Fruit fly (Drosophila melanogaster) whole organism, embryonic: ENCODE results near the gene CG43938.
A peak's percentile ranks its signal among the peaks of the same experiment; 100 is the strongest.

Experiments used
- Abd-B ChIP-seq: fragments of 200-800 bp; sonication (Bioruptor generic); optimal IDR thresholded peaks from 2 replicates; lab custom pipeline; 2018; ENCODE audit warnings: missing biosample characterization, mild to moderate bottlenecking, missing genetic modification characterization, moderate library complexity
- Adf1 ChIP-seq: fragments of 200-800 bp; sonication (Bioruptor generic); IDR thresholded peaks from 2 replicates; pipeline ENCODE4 v1.3.6; 2022; ENCODE audit warnings: missing biosample characterization, missing genetic modification characterization
- Blimp-1 ChIP-seq: fragments of 200-800 bp; sonication (Bioruptor generic); optimal IDR thresholded peaks from 3 replicates; lab custom pipeline; 2018; ENCODE audit warnings: missing biosample characterization, missing genetic modification characterization, mild to moderate bottlenecking, moderate library complexity, missing genetic modification reagents
- CG12942 ChIP-seq: fragments of 200-800 bp; sonication (Bioruptor generic); optimal IDR thresholded peaks from 3 replicates; lab custom pipeline; 2016; ENCODE audit warnings: missing biosample characterization, missing genetic modification characterization
- CG13775 ChIP-seq: fragments of 200-800 bp; sonication (Bioruptor generic); optimal IDR thresholded peaks from 3 replicates; lab custom pipeline; 2017; ENCODE audit warnings: missing biosample characterization, mild to moderate bottlenecking, missing genetic modification characterization
- CG15514 ChIP-seq: fragments of 200-800 bp; sonication (Bioruptor generic); optimal IDR thresholded peaks from 3 replicates; lab custom pipeline; 2017; ENCODE audit warnings: missing biosample characterization, missing genetic modification characterization, mild to moderate bottlenecking, moderate library complexity, missing genetic modification reagents
- CG15696 ChIP-seq: fragments of 200-800 bp; sonication (Bioruptor generic); optimal IDR thresholded peaks from 2 replicates; lab custom pipeline; 2019; ENCODE audit warnings: missing biosample characterization, mild to moderate bottlenecking, missing genetic modification characterization, moderate library complexity
- CG1603 ChIP-seq: fragments of 200-800 bp; sonication (Bioruptor generic); optimal IDR thresholded peaks from 2 replicates; lab custom pipeline; 2019; ENCODE audit warnings: missing biosample characterization, mild to moderate bottlenecking, missing genetic modification characterization, moderate library complexity
- CG1647 ChIP-seq: fragments of 200-800 bp; sonication (Bioruptor generic); optimal IDR thresholded peaks from 3 replicates; lab custom pipeline; 2016; ENCODE audit warnings: missing biosample characterization, missing genetic modification characterization
- CG16813 ChIP-seq: fragments of 200-800 bp; sonication (Bioruptor generic); IDR thresholded peaks from 3 replicates; pipeline ENCODE4 v1.3.6; 2022; ENCODE audit warnings: missing biosample characterization, missing genetic modification characterization; ENCODE audit not compliant: partially characterized antibody
- CG17328 ChIP-seq: fragments of 200-800 bp; sonication (Bioruptor generic); IDR thresholded peaks from 2 replicates; pipeline ENCODE4 v1.3.6; 2022; ENCODE audit warnings: missing biosample characterization, missing genetic modification characterization
- CG17359 ChIP-seq: fragments of 200-800 bp; sonication (Bioruptor generic); optimal IDR thresholded peaks from 3 replicates; lab custom pipeline; 2018; ENCODE audit warnings: missing biosample characterization, mild to moderate bottlenecking, missing genetic modification characterization, moderate library complexity
- CG32767 ChIP-seq: fragments of 200-800 bp; sonication (Bioruptor generic); IDR thresholded peaks from 2 replicates; pipeline ENCODE4 v1.3.6; 2022; ENCODE audit warnings: missing biosample characterization, missing genetic modification characterization
- CG3838 ChIP-seq: fragments of 200-800 bp; sonication (Bioruptor generic); optimal IDR thresholded peaks from 3 replicates; lab custom pipeline; 2016; ENCODE audit warnings: missing biosample characterization, missing genetic modification characterization
- CG5953 ChIP-seq: fragments of 200-800 bp; sonication (Bioruptor generic); IDR thresholded peaks from 2 replicates; pipeline ENCODE4 v1.3.6; 2022; ENCODE audit warnings: missing biosample characterization, missing genetic modification characterization
- CG6765 ChIP-seq: fragments of 200-800 bp; sonication (Bioruptor generic); optimal IDR thresholded peaks from 3 replicates; lab custom pipeline; 2017; ENCODE audit warnings: missing biosample characterization, mild to moderate bottlenecking, missing genetic modification characterization
- CG7786 ChIP-seq: fragments of 200-800 bp; sonication (Bioruptor generic); optimal IDR thresholded peaks from 2 replicates; lab custom pipeline; 2016; ENCODE audit warnings: missing biosample characterization, missing genetic modification characterization
- D19A ChIP-seq: fragments of 200-800 bp; optimal IDR thresholded peaks from 3 replicates; lab custom pipeline; 2019; ENCODE audit warnings: missing biosample characterization, mild to moderate bottlenecking, missing genetic modification characterization, moderate library complexity
- Drgx ChIP-seq: fragments of 200-800 bp; sonication (Bioruptor generic); IDR thresholded peaks from 2 replicates; pipeline ENCODE4 v1.3.6; 2022; ENCODE audit warnings: missing biosample characterization, missing genetic modification characterization
- E2f1 ChIP-seq: fragments of 200-800 bp; sonication (Bioruptor generic); IDR thresholded peaks from 2 replicates; pipeline ENCODE4 v1.3.6; 2022; ENCODE audit warnings: missing biosample characterization, missing genetic modification characterization
- Ets65A ChIP-seq: fragments of 200-800 bp; sonication (Bioruptor generic); peaks from one replicate; lab custom pipeline; 2016; ENCODE audit warnings: missing biosample characterization, missing genetic modification characterization
- Hr51 ChIP-seq, 2 experiments: fragments of 200-800 bp; sonication (Bioruptor generic); optimal IDR thresholded peaks; 2 replicates in 1 of 2; 3 replicates in 1 of 2; lab custom pipeline; 2016 to 2018; ENCODE audit warnings: missing biosample characterization in 2 of 2, missing genetic modification characterization in 2 of 2, mild to moderate bottlenecking in 1 of 2, moderate library complexity in 1 of 2
- NfI ChIP-seq: fragments of 200-800 bp; sonication (Bioruptor generic); optimal IDR thresholded peaks from 3 replicates; lab custom pipeline; 2018; ENCODE audit warnings: missing biosample characterization, mild to moderate bottlenecking, missing genetic modification characterization, moderate library complexity
- Pdp1 ChIP-seq, 2 experiments: fragments of 200-800 bp; sonication (Bioruptor generic); optimal IDR thresholded peaks; 3 replicates each; lab custom pipeline; 2016; ENCODE audit warnings: missing biosample characterization in 2 of 2, missing genetic modification characterization in 2 of 2, mild to moderate bottlenecking in 1 of 2, moderate library complexity in 1 of 2
- Rx ChIP-seq: fragments of 200-800 bp; sonication (Bioruptor generic); IDR thresholded peaks from 2 replicates; pipeline ENCODE4 v1.3.6; 2022; ENCODE audit warnings: missing biosample characterization, missing genetic modification characterization
- Sox102F ChIP-seq: fragments of 200-800 bp; sonication (Bioruptor generic); optimal IDR thresholded peaks from 2 replicates; lab custom pipeline; 2018; ENCODE audit warnings: missing biosample characterization, mild to moderate bottlenecking, missing genetic modification characterization, moderate library complexity
- Trl ChIP-seq, 3 experiments: fragments of >200 bp in 2 of 3; fragments of 200-800 bp in 1 of 3; sonication (Bioruptor generic) in 1 of 3; optimal IDR thresholded peaks; 2 replicates in 1 of 3; 3 replicates in 2 of 3; lab custom pipeline; 2016 to 2017; ENCODE audit warnings: missing biosample characterization in 1 of 3, missing genetic modification characterization in 1 of 3
- aop ChIP-seq: fragments of 200-800 bp; sonication (Bioruptor generic); IDR thresholded peaks from 2 replicates; pipeline ENCODE4 v1.3.6; 2022; ENCODE audit warnings: missing biosample characterization, missing genetic modification characterization
- ara ChIP-seq: fragments of 200-800 bp; sonication (Bioruptor generic); IDR thresholded peaks from 2 replicates; pipeline ENCODE4 v1.3.6; 2022; ENCODE audit warnings: missing biosample characterization, missing genetic modification characterization
- cg ChIP-seq: fragments of 200-800 bp; sonication (Bioruptor generic); optimal IDR thresholded peaks from 3 replicates; lab custom pipeline; 2019; ENCODE audit warnings: missing biosample characterization, mild to moderate bottlenecking, missing genetic modification characterization, moderate library complexity
- ci ChIP-seq: fragments of 200-800 bp; sonication (Bioruptor generic); IDR thresholded peaks from 3 replicates; pipeline ENCODE4 v1.3.6; 2022; ENCODE audit warnings: missing biosample characterization, missing genetic modification characterization
- dmrt99B ChIP-seq: fragments of 200-800 bp; sonication (Bioruptor generic); optimal IDR thresholded peaks from 2 replicates; lab custom pipeline; 2018; ENCODE audit warnings: missing biosample characterization, mild to moderate bottlenecking, missing genetic modification characterization, moderate library complexity
- fd102C ChIP-seq: fragments of 200-800 bp; sonication (Bioruptor generic); optimal IDR thresholded peaks from 2 replicates; lab custom pipeline; 2018; ENCODE audit warnings: missing biosample characterization, mild to moderate bottlenecking, missing genetic modification characterization, moderate library complexity
- gem ChIP-seq: fragments of 200-800 bp; sonication (Bioruptor generic); optimal IDR thresholded peaks from 2 replicates; lab custom pipeline; 2019; ENCODE audit warnings: missing biosample characterization, mild to moderate bottlenecking, missing genetic modification characterization, moderate library complexity
- knrl ChIP-seq: fragments of 200-800 bp; sonication (Bioruptor generic); IDR thresholded peaks from 3 replicates; pipeline ENCODE4 v1.3.6; 2022; ENCODE audit warnings: missing biosample characterization, missing genetic modification characterization; ENCODE audit not compliant: partially characterized antibody
- lab ChIP-seq: fragments of 200-800 bp; sonication (Bioruptor generic); optimal IDR thresholded peaks from 3 replicates; lab custom pipeline; 2017; ENCODE audit warnings: missing biosample characterization, missing genetic modification characterization, mild to moderate bottlenecking, moderate library complexity, missing genetic modification reagents
- otp ChIP-seq: fragments of 200-800 bp; sonication (Bioruptor generic); IDR thresholded peaks from 3 replicates; pipeline ENCODE4, ENCODE4 v1.3.6; 2022; ENCODE audit warnings: missing biosample characterization, missing genetic modification characterization
- phol ChIP-seq: fragments of 200-800 bp; sonication (Bioruptor generic); optimal IDR thresholded peaks from 3 replicates; lab custom pipeline; 2018; ENCODE audit warnings: missing biosample characterization, mild to moderate bottlenecking, missing genetic modification characterization, moderate library complexity
- sqz ChIP-seq: fragments of 200-800 bp; sonication (Bioruptor generic); optimal IDR thresholded peaks from 3 replicates; lab custom pipeline; 2018; ENCODE audit warnings: missing biosample characterization, mild to moderate bottlenecking, missing genetic modification characterization
- sr ChIP-seq: fragments of 200-800 bp; sonication (Bioruptor generic); IDR thresholded peaks from 3 replicates; pipeline ENCODE4 v1.3.6; 2022; ENCODE audit warnings: missing biosample characterization, missing genetic modification characterization
- stwl ChIP-seq: fragments of 200-800 bp; sonication (Bioruptor generic); optimal IDR thresholded peaks from 3 replicates; lab custom pipeline; 2018; ENCODE audit warnings: missing biosample characterization, mild to moderate bottlenecking, missing genetic modification characterization, moderate library complexity
- vvl ChIP-seq: fragments of 200-800 bp; sonication (Bioruptor generic); IDR thresholded peaks from 2 replicates; pipeline ENCODE4 v1.3.6; 2022; ENCODE audit warnings: missing biosample characterization, missing genetic modification characterization
- zen2 ChIP-seq: fragments of 200-800 bp; sonication (Bioruptor generic); IDR thresholded peaks from 3 replicates; pipeline ENCODE4 v1.3.6; 2022; ENCODE audit warnings: missing biosample characterization, missing genetic modification characterization; ENCODE audit not compliant: partially characterized antibody
- zf30C ChIP-seq: fragments of 200-800 bp; sonication (Bioruptor generic); optimal IDR thresholded peaks from 3 replicates; lab custom pipeline; 2018; ENCODE audit warnings: missing biosample characterization, mild to moderate bottlenecking, missing genetic modification characterization

CG43938 gene

DNA sequence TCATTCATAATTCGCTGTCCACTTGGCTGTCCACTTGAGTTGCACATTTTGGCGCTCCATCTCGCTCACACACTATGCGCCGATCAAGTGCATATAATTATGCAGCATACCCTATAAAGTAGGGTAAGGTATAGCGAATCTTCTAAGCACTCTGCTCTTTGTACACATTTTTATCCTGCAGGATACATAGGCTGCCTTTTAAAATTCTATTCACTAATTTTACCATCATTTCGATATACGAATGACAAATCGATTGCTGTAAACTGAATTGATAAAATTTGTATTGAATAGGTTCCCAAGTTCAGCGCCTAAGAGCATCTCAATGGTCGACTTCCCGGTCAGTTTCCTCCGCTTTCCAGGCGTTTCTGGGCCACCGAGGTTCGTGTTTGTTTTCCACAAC lies 8.4 kb upstream of the CG43938 start:
- TF ChIP-seq Hr51 (GFP tag; optimal IDR thresholded peaks at IDR 0.05; lab: Kevin White, UChicago) (peak in 1 of 2 experiments; percentile 33), CG17359 (tag; lab: Kevin White, UChicago) (peak; percentile 15), Sox102F (GFP tag; lab: Kevin White, UChicago) (peak; percentile 50), gem (tag; lab: Kevin White, UChicago) (peak; percentile 0), phol (peak; percentile 10), CG16813 (GFP tag; lab: Robert Waterston, UW) (no peak), Ets65A (GFP tag; lab: Kevin White, UChicago) (peak; percentile 11), dmrt99B (tag; lab: Kevin White, UChicago) (peak; percentile 50), Abd-B (GFP tag; lab: Kevin White, UChicago) (no peak), Rx (no peak), sqz (GFP tag; lab: Kevin White, UChicago) (no peak), otp (no peak), D19A (tag; lab: Kevin White, UChicago) (peak; percentile 60), CG1603 (tag; lab: Kevin White, UChicago) (peak; percentile 12), Drgx (GFP tag; lab: Robert Waterston, UW) (peak; percentile 38; the same call in 1 of the 2 replicates), lab (GFP tag; lab: Kevin White, UChicago) (no peak)

DNA sequence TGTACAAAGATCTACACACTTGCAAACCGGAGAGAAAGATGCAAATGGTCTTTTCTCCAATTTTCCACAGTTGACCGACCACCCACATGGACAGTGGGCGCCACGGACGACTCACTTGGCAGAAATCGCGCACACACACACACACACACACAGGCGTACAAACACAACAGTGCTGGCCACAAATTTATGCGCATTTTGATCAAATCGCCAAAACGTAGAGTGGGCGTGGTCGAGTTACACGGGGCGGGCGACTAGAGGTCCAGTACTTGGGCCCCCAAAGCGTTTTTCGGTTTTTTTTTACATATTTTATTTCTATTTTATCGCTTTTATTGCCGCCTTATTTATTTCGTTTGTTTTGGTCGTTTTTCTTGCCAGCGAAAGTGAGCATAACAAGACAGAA lies 2.9 kb upstream of the CG43938 start:
- TF ChIP-seq aop (GFP tag; lab: Robert Waterston, UW) (0 out of 2 replicates have a peak, but pooled peaks have one; percentile 17), CG17328 (GFP tag; lab: Robert Waterston, UW) (no peak), vvl (GFP tag; lab: Robert Waterston, UW) (peak; percentile 70), ci (GFP tag; lab: Robert Waterston, UW) (peak; percentile 47; the same call in 1 of the 3 replicates), CG15514 (GFP tag; lab: Kevin White, UChicago) (no peak), cg (GFP tag; lab: Kevin White, UChicago) (peak; percentile 22), CG7786 (GFP tag; lab: Kevin White, UChicago) (no peak), ara (GFP tag; lab: Robert Waterston, UW) (no peak), CG12942 (GFP tag; lab: Kevin White, UChicago) (no peak), otp (peak; percentile 6; the same call in 1 of the 3 replicates), sr (GFP tag; lab: Robert Waterston, UW) (0 out of 3 replicates have a peak, but pooled peaks have one; percentile 60), knrl (GFP tag; lab: Robert Waterston, UW) (no peak), zen2 (no peak), CG5953 (GFP tag; lab: Robert Waterston, UW) (peak; percentile 35; the same call in 1 of the 2 replicates), CG3838 (GFP tag; lab: Kevin White, UChicago) (no peak), Adf1 (no peak), CG13775 (GFP tag; lab: Kevin White, UChicago) (no peak), NfI (no peak), Hr51 (GFP tag; optimal IDR thresholded peaks at IDR 0.05; lab: Kevin White, UChicago) (no peak), zf30C (no peak), Blimp-1 (GFP tag; lab: Kevin White, UChicago) (peak; percentile 30), Trl (optimal IDR thresholded peaks at IDR 0.05; lab: Kevin White, UChicago) (no peak), Trl (GFP tag; optimal IDR thresholded peaks at IDR 0.05; lab: Kevin White, UChicago) (no peak), CG1647 (GFP tag; lab: Kevin White, UChicago) (no peak), CG32767 (GFP tag; lab: Robert Waterston, UW) (no peak), stwl (no peak), Pdp1 (GFP tag; optimal IDR thresholded peaks at IDR 0.05; lab: Kevin White, UChicago) (no peak), CG15696 (tag; lab: Kevin White, UChicago) (no peak), CG6765 (GFP tag; lab: Kevin White, UChicago) (no peak), E2f1 (GFP tag; lab: Robert Waterston, UW) (no peak), fd102C (no peak)
- TF ChIP-seq, all 482 proteins: peak for 8
